Comparison of ENCODE assay signal across 2 fruit fly cellular contexts in the genomic region with DNA sequence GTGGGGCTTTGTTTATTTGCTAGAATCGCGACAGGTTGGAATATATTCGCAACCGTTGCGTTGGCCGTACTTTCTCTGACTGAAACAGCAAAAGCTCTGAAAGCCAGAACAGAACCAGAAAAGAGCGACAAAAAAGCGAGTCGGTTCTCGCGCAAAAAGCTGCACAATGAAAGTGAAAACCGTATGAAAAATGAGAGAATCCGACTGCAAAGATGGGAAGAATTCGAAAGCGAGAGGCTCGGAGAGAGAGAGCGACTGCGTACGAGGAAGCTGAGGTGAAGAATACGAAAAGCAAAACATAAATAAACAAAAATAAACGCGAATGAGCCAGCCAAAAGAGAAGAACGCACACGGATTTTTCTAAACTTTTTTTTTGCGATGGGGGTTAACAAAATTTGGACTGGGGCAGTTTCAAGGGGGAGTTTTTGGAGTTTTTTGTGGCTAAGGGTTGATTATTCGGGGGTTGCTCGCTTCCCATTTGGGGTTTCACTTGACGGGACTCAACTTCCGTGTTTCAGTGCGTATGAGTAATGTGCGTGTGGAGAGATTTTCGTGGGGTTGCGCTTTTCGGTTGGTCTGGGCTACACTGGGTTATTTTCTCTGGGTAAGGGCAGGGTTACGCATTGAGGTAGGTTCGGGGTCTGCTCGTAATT.
A peak's percentile ranks its signal among the peaks of the same experiment; 100 is the strongest.
TF ChIP-seq lines count a peak whose summit lies in the region.

No protein-coding gene starts in this region.

TF ChIP-seq in whole organism, embryonic, 481 proteins besides CTCF, POLR2A, EP300 and RAD21 (continued from another document):
- TF ChIP-seq CG18599 (GFP tag; optimal IDR thresholded peaks at IDR 0.05; lab: Kevin White, UChicago) (no peak), CG11723 (GFP tag; optimal IDR thresholded peaks at IDR 0.05; lab: Kevin White, UChicago) (no peak), sens-2 (GFP tag; IDR thresholded peaks at IDR 0.05; lab: Robert Waterston, UW) (no peak)
TF ChIP-seq in whole organism, embryonic: peak in this region for 12.

TF ChIP-seq in whole organism, prepupa, 60 proteins besides CTCF, POLR2A, EP300 and RAD21 (continued from another document):
- TF ChIP-seq CG10669 (GFP tag; optimal IDR thresholded peaks at IDR 0.05; lab: Kevin White, UChicago), result peak; percentile 32
- peak; percentile 59 for TF ChIP-seq vri (GFP tag; optimal IDR thresholded peaks at IDR 0.05; lab: Kevin White, UChicago)
- no peak; the same call in 2 of the 3 replicates for TF ChIP-seq eg (GFP tag; IDR thresholded peaks at IDR 0.05; lab: Robert Waterston, UW)
- TF ChIP-seq CG3032 (tag; optimal IDR thresholded peaks at IDR 0.05; lab: Kevin White, UChicago), result peak; percentile 16
- peak; percentile 62 to 67 for TF ChIP-seq ss (GFP tag; optimal IDR thresholded peaks at IDR 0.05; lab: Kevin White, UChicago)
- TF ChIP-seq CG10631 (GFP tag; optimal IDR thresholded peaks at IDR 0.05; lab: Kevin White, UChicago), result no peak
- peak; percentile 31 for TF ChIP-seq svp (GFP tag; lab: Kevin White, UChicago)
- no peak for TF ChIP-seq CG7368 (GFP tag; optimal IDR thresholded peaks at IDR 0.05; lab: Kevin White, UChicago)
